Worm (Caenorhabditis elegans) whole organism, young adult: Measurements from ENCODE around the gene B0507.4.

Experiments
- F39B2.1 ChIP-seq: fragments of 200-800 bp; sonication (Bioruptor generic); IDR thresholded peaks from 2 replicates; pipeline ENCODE4 v1.3.6; 2022; ENCODE audit warnings: missing genetic modification reagents, missing genetic modification characterization, missing compliant biosample characterization
- ama-1 ChIP-seq, 3 experiments: fragments of 150-350 bp in 1 of 3; sonication (generic microtip) in 2 of 3; optimal IDR thresholded peaks; 2 replicates each; lab custom pipeline; 2014 to 2018; ENCODE audit warnings: missing biosample characterization in 2 of 3, missing genetic modification characterization in 2 of 3, missing genetic modification reagents in 2 of 3
- bed-1 ChIP-seq: fragments of 200-800 bp; sonication (Bioruptor generic); IDR thresholded peaks from 2 replicates; pipeline ENCODE4 v1.3.6; 2022; ENCODE audit warnings: missing genetic modification reagents, missing genetic modification characterization, missing compliant biosample characterization
- fkh-3 ChIP-seq: sonication (generic microtip); optimal IDR thresholded peaks from 2 replicates; lab custom pipeline; 2016; ENCODE audit warnings: mild to moderate bottlenecking, missing genetic modification characterization, missing compliant biosample characterization

DNA sequence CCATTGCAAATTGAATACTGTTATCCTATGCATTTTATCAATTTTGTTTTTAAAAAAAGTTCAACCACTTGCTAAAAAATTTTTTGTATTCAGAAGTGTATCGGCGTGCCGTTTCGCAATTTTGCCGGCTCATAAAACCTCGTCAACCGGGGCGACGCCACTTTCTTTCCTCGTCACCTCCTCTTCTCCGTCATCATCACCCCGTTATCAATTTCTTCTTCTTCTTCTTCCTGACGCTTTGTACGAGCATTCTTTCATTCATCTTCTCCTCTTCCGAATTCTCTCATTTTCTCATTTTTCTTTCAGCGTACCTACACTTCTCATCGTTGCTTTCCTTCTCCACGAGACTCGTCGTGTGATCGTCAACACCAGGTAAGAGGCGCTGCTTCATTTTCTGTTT, 31.5 kb downstream of the B0507.4 start, which contains the start of gene sup-37:
- no peak for TF ChIP-seq bed-1 (GFP tag; lab: Robert Waterston, UW)
- TF ChIP-seq fkh-3 (tag; lab: Kevin White, UChicago), result no peak
- no peak for TF ChIP-seq F39B2.1 (GFP tag; lab: Robert Waterston, UW)
- no peak for TF ChIP-seq ama-1 (optimal IDR thresholded peaks at IDR 0.05; lab: Kevin White, UChicago)
- TF ChIP-seq ama-1 (GFP tag; optimal IDR thresholded peaks at IDR 0.05; lab: Kevin White, UChicago), result no peak
